Fruit fly (Drosophila melanogaster): ENCODE measurements around the gene Hers.

Hers gene

dm6 chrX:19848342-19848793, 17.6 kb upstream of the Hers start:
- no peak for TF ChIP-seq psq (optimal IDR thresholded peaks at IDR 0.05)
- no peak for TF ChIP-seq insv (optimal IDR thresholded peaks at IDR 0.05)
- no peak for TF ChIP-seq Sin3A (optimal IDR thresholded peaks at IDR 0.05)
- no peak for TF ChIP-seq ttk (optimal IDR thresholded peaks at IDR 0.05)
- TF ChIP-seq Myc (optimal IDR thresholded peaks at IDR 0.05) = no peak
- TF ChIP-seq h (optimal IDR thresholded peaks at IDR 0.05) = no peak

- no peak for TF ChIP-seq Sin3A (optimal IDR thresholded peaks at IDR 0.05)
- no peak for TF ChIP-seq ttk (optimal IDR thresholded peaks at IDR 0.05)
- TF ChIP-seq Myc (optimal IDR thresholded peaks at IDR 0.05) = no peak
- no peak for TF ChIP-seq psq (optimal IDR thresholded peaks at IDR 0.05)
Observed at dm6 chrX:19850503-19851094, 15.3 kb upstream of the Hers start.

- TF ChIP-seq ttk (optimal IDR thresholded peaks at IDR 0.05) (no peak), psq (optimal IDR thresholded peaks at IDR 0.05) (no peak), Sin3A (optimal IDR thresholded peaks at IDR 0.05) (no peak), Myc (optimal IDR thresholded peaks at IDR 0.05) (no peak), insv (optimal IDR thresholded peaks at IDR 0.05) (no peak), h (optimal IDR thresholded peaks at IDR 0.05) (no peak)
Observed at dm6 chrX:19851095-19851988, 14.6 kb upstream of the Hers start.

- no peak for TF ChIP-seq h (optimal IDR thresholded peaks at IDR 0.05)
- no peak for TF ChIP-seq Myc (optimal IDR thresholded peaks at IDR 0.05)
- no peak for TF ChIP-seq psq (optimal IDR thresholded peaks at IDR 0.05)
- TF ChIP-seq insv (optimal IDR thresholded peaks at IDR 0.05) = no peak
- no peak for TF ChIP-seq Sin3A (optimal IDR thresholded peaks at IDR 0.05)
- no peak for TF ChIP-seq ttk (optimal IDR thresholded peaks at IDR 0.05)
Observed at dm6 chrX:19851989-19852307, 14.0 kb upstream of the Hers start, which contains the start of the genes pico and Nup205. Gene pico (minus strand): TSS chrX:19852059. Gene Nup205 (plus strand): TSS chrX:19852214.

dm6 chrX:19859331-19859730, 6.6 kb upstream of the Hers start:
- no peak for TF ChIP-seq Sin3A (optimal IDR thresholded peaks at IDR 0.05)
- no peak for TF ChIP-seq Myc (optimal IDR thresholded peaks at IDR 0.05)
- TF ChIP-seq ttk (optimal IDR thresholded peaks at IDR 0.05) = no peak
- no peak for TF ChIP-seq insv (optimal IDR thresholded peaks at IDR 0.05)
- TF ChIP-seq psq (optimal IDR thresholded peaks at IDR 0.05) = no peak
- no peak for TF ChIP-seq h (optimal IDR thresholded peaks at IDR 0.05)

dm6 chrX:19865389-19866144, 379 bp upstream of the Hers start, which contains the start of gene THADA:
Gene THADA (minus strand): TSS chrX:19865524.
- no peak for TF ChIP-seq psq (optimal IDR thresholded peaks at IDR 0.05)

- TF ChIP-seq ttk (optimal IDR thresholded peaks at IDR 0.05) = no peak
- TF ChIP-seq Sin3A (optimal IDR thresholded peaks at IDR 0.05) = no peak
- no peak for TF ChIP-seq psq (optimal IDR thresholded peaks at IDR 0.05)
- TF ChIP-seq Myc (optimal IDR thresholded peaks at IDR 0.05) = no peak
- TF ChIP-seq insv (optimal IDR thresholded peaks at IDR 0.05) = no peak
Observed at dm6 chrX:19867007-19867406, 1.1 kb downstream of the Hers start.

dm6 chrX:19875059-19875458, 9.1 kb downstream of the Hers start:
- no peak for TF ChIP-seq Myc (optimal IDR thresholded peaks at IDR 0.05)
- TF ChIP-seq psq (optimal IDR thresholded peaks at IDR 0.05) = no peak
- no peak for TF ChIP-seq ttk (optimal IDR thresholded peaks at IDR 0.05)
- no peak for TF ChIP-seq insv (optimal IDR thresholded peaks at IDR 0.05)
- TF ChIP-seq h (optimal IDR thresholded peaks at IDR 0.05) = no peak
- no peak for TF ChIP-seq Sin3A (optimal IDR thresholded peaks at IDR 0.05)

- TF ChIP-seq h (optimal IDR thresholded peaks at IDR 0.05) = no peak
- no peak for TF ChIP-seq insv (optimal IDR thresholded peaks at IDR 0.05)
- no peak for TF ChIP-seq psq (optimal IDR thresholded peaks at IDR 0.05)
- no peak for TF ChIP-seq Sin3A (optimal IDR thresholded peaks at IDR 0.05)
- TF ChIP-seq Myc (optimal IDR thresholded peaks at IDR 0.05) = no peak
- TF ChIP-seq ttk (optimal IDR thresholded peaks at IDR 0.05) = no peak
Observed at dm6 chrX:19875629-19876028, 9.7 kb downstream of the Hers start.

dm6 chrX:19876836-19877468, 11.0 kb downstream of the Hers start:
- TF ChIP-seq psq (optimal IDR thresholded peaks at IDR 0.05) (no peak), ttk (optimal IDR thresholded peaks at IDR 0.05) (no peak), h (optimal IDR thresholded peaks at IDR 0.05) (no peak), Sin3A (optimal IDR thresholded peaks at IDR 0.05) (no peak), insv (optimal IDR thresholded peaks at IDR 0.05) (no peak), Myc (optimal IDR thresholded peaks at IDR 0.05) (no peak)

- TF ChIP-seq psq (optimal IDR thresholded peaks at IDR 0.05) (no peak), ttk (optimal IDR thresholded peaks at IDR 0.05) (no peak), Myc (optimal IDR thresholded peaks at IDR 0.05) (no peak), insv (optimal IDR thresholded peaks at IDR 0.05) (no peak), h (optimal IDR thresholded peaks at IDR 0.05) (no peak), Sin3A (optimal IDR thresholded peaks at IDR 0.05) (no peak)
Observed at dm6 chrX:19878342-19879204, 12.6 kb downstream of the Hers start.
